Fruit fly (Drosophila melanogaster) whole organism, pupa: ENCODE data around the gene CG3071.

Experiments
- CG10348 ChIP-seq: fragments of 200-800 bp; sonication (Bioruptor generic); IDR thresholded peaks from 2 replicates; pipeline ENCODE4 v1.3.6; 2022; ENCODE audit warnings: missing biosample characterization, missing genetic modification characterization
- CG12605 ChIP-seq: fragments of 200-800 bp; sonication (Bioruptor generic); IDR thresholded peaks from 2 replicates; pipeline ENCODE4 v1.3.6; 2022; ENCODE audit warnings: missing biosample characterization, missing genetic modification characterization
- CG13204 ChIP-seq: fragments of 200-800 bp; sonication (Bioruptor generic); optimal IDR thresholded peaks from 2 replicates; lab custom pipeline; 2018; ENCODE audit warnings: missing biosample characterization, mild to moderate bottlenecking, missing genetic modification characterization, moderate library complexity
- CG14655 ChIP-seq: fragments of 200-800 bp; sonication (Bioruptor generic); optimal IDR thresholded peaks from 3 replicates; lab custom pipeline; 2017; ENCODE audit warnings: mild to moderate bottlenecking, missing biosample characterization, missing genetic modification reagents, missing genetic modification characterization
- CG15710 ChIP-seq: fragments of 200-800 bp; sonication (Bioruptor generic); optimal IDR thresholded peaks from 2 replicates; lab custom pipeline; 2018; ENCODE audit warnings: missing biosample characterization, mild to moderate bottlenecking, missing genetic modification characterization, moderate library complexity
- CG17806 ChIP-seq: fragments of 200-800 bp; sonication (Bioruptor generic); optimal IDR thresholded peaks from 2 replicates; lab custom pipeline; 2018; ENCODE audit warnings: missing biosample characterization, mild to moderate bottlenecking, missing genetic modification characterization, moderate library complexity
- CG32121 ChIP-seq: fragments of 200-800 bp; sonication (Bioruptor generic); IDR thresholded peaks from 2 replicates; pipeline ENCODE4 v1.3.6; 2022; ENCODE audit warnings: missing biosample characterization, missing genetic modification characterization
- CG34367 ChIP-seq: fragments of 200-800 bp; sonication (Bioruptor generic); optimal IDR thresholded peaks from 2 replicates; lab custom pipeline; 2018; ENCODE audit warnings: missing biosample characterization, mild to moderate bottlenecking, missing genetic modification characterization
- CG4496 ChIP-seq: fragments of 200-800 bp; sonication (Bioruptor generic); IDR thresholded peaks from 3 replicates; pipeline ENCODE4 v1.3.6; 2022; ENCODE audit warnings: missing biosample characterization, missing genetic modification characterization
- CG8159 ChIP-seq: fragments of 200-800 bp; sonication (Bioruptor generic); optimal IDR thresholded peaks from 3 replicates; lab custom pipeline; 2018; ENCODE audit warnings: missing biosample characterization, mild to moderate bottlenecking, missing genetic modification characterization, moderate library complexity
- CG8301 ChIP-seq: fragments of 200-800 bp; sonication (Bioruptor generic); optimal IDR thresholded peaks from 2 replicates; lab custom pipeline; 2018; ENCODE audit warnings: missing biosample characterization, mild to moderate bottlenecking, missing genetic modification characterization
- CG9948 ChIP-seq: fragments of 200-800 bp; sonication (Bioruptor generic); optimal IDR thresholded peaks from 2 replicates; lab custom pipeline; 2018; ENCODE audit warnings: missing biosample characterization, mild to moderate bottlenecking, missing genetic modification characterization, moderate library complexity
- D1 ChIP-seq: fragments of 200-800 bp; sonication (Bioruptor generic); optimal IDR thresholded peaks from 2 replicates; lab custom pipeline; 2018; ENCODE audit warnings: missing biosample characterization, mild to moderate bottlenecking, missing genetic modification characterization, moderate library complexity
- EcR ChIP-seq: fragments of 200-800 bp; sonication (Bioruptor generic); optimal IDR thresholded peaks from 3 replicates; lab custom pipeline; 2019; ENCODE audit warnings: missing biosample characterization, missing genetic modification characterization, mild to moderate bottlenecking, moderate library complexity, missing genetic modification reagents
- Ets98B ChIP-seq: fragments of 200-800 bp; sonication (Bioruptor generic); IDR thresholded peaks from 2 replicates; pipeline ENCODE4 v1.3.6; 2022; ENCODE audit warnings: missing biosample characterization, missing genetic modification characterization
- Pif1A ChIP-seq: fragments of 200-800 bp; sonication (Bioruptor generic); optimal IDR thresholded peaks from 3 replicates; lab custom pipeline; 2016; ENCODE audit warnings: missing biosample characterization, missing genetic modification characterization
- Pif1B ChIP-seq: fragments of 200-800 bp; sonication (Bioruptor generic); optimal IDR thresholded peaks from 3 replicates; lab custom pipeline; 2016; ENCODE audit warnings: missing biosample characterization, missing genetic modification characterization
- Snoo ChIP-seq: fragments of 200-800 bp; sonication (Bioruptor generic); optimal IDR thresholded peaks from 3 replicates; lab custom pipeline; 2017; ENCODE audit warnings: missing biosample characterization, mild to moderate bottlenecking, missing genetic modification characterization, inconsistent platforms
- fd96Ca ChIP-seq: fragments of 200-800 bp; sonication (Bioruptor generic); IDR thresholded peaks from 3 replicates; pipeline ENCODE4 v1.3.6; 2022; ENCODE audit warnings: missing biosample characterization, missing genetic modification characterization
- gl ChIP-seq: fragments of 200-800 bp; sonication (Bioruptor generic); optimal IDR thresholded peaks from 2 replicates; lab custom pipeline; 2018; ENCODE audit warnings: missing biosample characterization, mild to moderate bottlenecking, missing genetic modification characterization
- rn ChIP-seq: fragments of 200-800 bp; sonication (Bioruptor generic); IDR thresholded peaks from 2 replicates; pipeline ENCODE4 v1.3.6; 2022; ENCODE audit warnings: missing biosample characterization, missing genetic modification characterization

Gene CG3071

DNA sequence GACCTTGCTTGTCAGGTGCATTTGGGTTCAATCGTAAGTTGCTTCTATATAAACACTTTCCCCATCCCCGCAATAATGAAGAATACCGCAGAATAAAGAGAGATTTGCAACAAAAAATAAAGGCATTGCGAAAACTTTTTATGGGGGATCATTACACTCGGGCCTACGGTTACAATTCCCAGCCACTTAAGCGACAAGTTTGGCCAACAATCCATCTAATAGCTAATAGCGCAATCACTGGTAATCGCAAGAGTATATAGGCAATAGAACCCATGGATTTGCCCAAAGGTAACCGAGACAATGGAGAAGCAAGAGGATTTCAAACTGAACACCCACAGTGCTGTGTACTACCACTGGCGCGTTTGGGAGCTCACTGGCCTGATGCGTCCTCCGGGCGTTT lies 16.7 kb upstream of the CG3071 start, which contains the start of gene Or2a:
Or2a (plus strand) TSS at position 301 of the 400 bp plus-strand sequence.
- TF ChIP-seq CG17806 (tag; lab: Kevin White, UChicago), result no peak
- no peak for TF ChIP-seq Pif1A (GFP tag; lab: Kevin White, UChicago)
- no peak for TF ChIP-seq CG8159
- TF ChIP-seq D1, result no peak
- no peak for TF ChIP-seq fd96Ca (GFP tag; lab: Robert Waterston, UW)
- no peak for TF ChIP-seq CG15710 (tag; lab: Kevin White, UChicago)
- TF ChIP-seq rn, result no peak
- no peak for TF ChIP-seq Snoo
- no peak for TF ChIP-seq Pif1B (GFP tag; lab: Kevin White, UChicago)
- no peak for TF ChIP-seq CG9948 (tag; lab: Kevin White, UChicago)
- TF ChIP-seq gl, result no peak
- no peak for TF ChIP-seq CG13204 (GFP tag; lab: Kevin White, UChicago)
- TF ChIP-seq EcR (GFP tag; lab: Kevin White, UChicago), result no peak
- TF ChIP-seq, all 21 proteins: peak for 0

DNA sequence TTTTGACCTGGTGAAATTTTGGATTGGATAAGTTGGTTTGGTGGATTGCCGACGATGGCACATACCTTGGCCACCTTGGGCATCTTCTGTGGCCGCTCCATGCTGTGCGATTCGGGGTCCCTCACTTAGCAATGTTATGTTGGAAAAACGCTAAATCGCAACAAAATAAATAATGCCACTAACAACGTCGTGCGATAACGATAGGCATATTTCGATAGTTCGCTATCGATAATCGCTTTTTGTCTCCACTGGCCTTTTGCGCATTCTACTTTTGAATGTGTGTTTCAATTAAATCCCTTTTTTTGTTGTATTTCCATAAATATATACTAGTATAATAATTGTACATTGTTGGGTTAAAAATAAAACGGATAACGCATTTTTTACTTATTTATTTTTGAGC lies 12.9 kb upstream of the CG3071 start, which contains the start of gene crn:
crn (minus strand) TSS at position 221 of the 400 bp plus-strand sequence.
- TF ChIP-seq CG4496 (GFP tag; lab: Robert Waterston, UW) (no peak), rn (no peak), CG34367 (tag; lab: Kevin White, UChicago) (no peak), CG14655 (GFP tag; lab: Kevin White, UChicago) (no peak), D1 (no peak), Pif1A (GFP tag; lab: Kevin White, UChicago) (no peak), CG32121 (GFP tag; lab: Robert Waterston, UW) (no peak), Pif1B (GFP tag; lab: Kevin White, UChicago) (no peak), EcR (GFP tag; lab: Kevin White, UChicago) (no peak), CG12605 (GFP tag; lab: Robert Waterston, UW) (no peak), gl (no peak), Ets98B (GFP tag; lab: Robert Waterston, UW) (no peak), CG8159 (no peak), fd96Ca (GFP tag; lab: Robert Waterston, UW) (no peak), Snoo (no peak), CG10348 (GFP tag; lab: Robert Waterston, UW) (no peak), CG9948 (tag; lab: Kevin White, UChicago) (no peak)

DNA sequence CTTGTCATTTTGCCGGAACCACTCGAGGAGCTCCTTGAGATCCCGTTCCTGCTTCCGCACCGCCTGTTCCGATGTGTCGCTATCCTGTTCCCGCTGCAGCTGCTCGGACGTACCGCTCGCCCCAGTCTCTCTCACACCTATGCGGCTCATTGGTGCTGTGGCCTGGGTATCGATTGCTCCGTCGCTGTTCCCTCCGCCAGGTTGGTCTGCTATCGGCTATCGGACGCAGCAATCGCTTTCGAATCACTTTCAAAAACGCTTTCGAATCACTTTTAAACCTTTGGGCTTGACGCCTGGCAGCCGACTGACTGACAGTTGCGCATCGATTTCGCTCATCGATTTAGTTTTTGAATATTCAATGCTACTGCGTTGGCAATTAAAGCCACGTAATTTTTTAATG lies 10.9 kb upstream of the CG3071 start, which contains the start of gene CG3191:
CG3191 (minus strand) TSS at position 306 of the 400 bp plus-strand sequence.
- TF ChIP-seq CG13204 (GFP tag; lab: Kevin White, UChicago) (no peak), CG4496 (GFP tag; lab: Robert Waterston, UW) (0 out of 3 replicates have a peak, but pooled peaks have one; percentile 21)

DNA sequence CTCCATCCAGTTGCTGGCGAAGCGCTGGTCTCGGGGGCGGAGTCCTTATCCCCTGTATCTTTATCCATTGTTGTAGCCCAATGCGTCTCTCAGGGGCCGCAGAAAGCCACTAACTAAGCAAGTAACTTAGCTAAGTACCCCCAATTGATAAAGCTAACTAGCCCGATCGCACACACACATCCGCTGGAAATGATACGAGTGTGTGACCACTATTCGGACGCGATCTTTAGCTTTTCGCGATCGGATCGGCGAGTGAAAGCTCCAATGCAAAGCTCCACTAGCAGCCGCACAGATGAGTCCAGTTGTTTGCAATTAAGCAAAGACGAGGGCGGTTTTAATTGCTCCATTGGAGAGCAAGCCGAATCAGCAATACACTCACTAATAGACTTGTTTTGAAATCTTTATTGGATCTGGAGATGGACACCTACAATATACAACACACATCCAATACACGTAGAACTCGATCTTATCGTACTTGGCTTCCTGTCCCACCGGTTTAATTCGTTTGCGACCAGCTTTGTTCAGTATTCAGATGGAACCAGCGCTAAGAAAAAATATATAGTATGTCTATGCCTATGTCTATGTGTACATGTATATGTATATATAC lies 8.5 kb upstream of the CG3071 start, which contains the start of gene CG3091:
CG3091 (minus strand) TSS at position 178 of the 607 bp plus-strand sequence.
- TF ChIP-seq CG34367 (tag; lab: Kevin White, UChicago), result no peak
- no peak for TF ChIP-seq EcR (GFP tag; lab: Kevin White, UChicago)
- peak; percentile 70; the same call in 2 of the 3 replicates for TF ChIP-seq fd96Ca (GFP tag; lab: Robert Waterston, UW)
- peak; percentile 73 for TF ChIP-seq Ets98B (GFP tag; lab: Robert Waterston, UW)
- no peak for TF ChIP-seq CG13204 (GFP tag; lab: Kevin White, UChicago)
- no peak for TF ChIP-seq CG8159
- no peak for TF ChIP-seq gl
- peak; percentile 75 for TF ChIP-seq CG32121 (GFP tag; lab: Robert Waterston, UW)
- no peak for TF ChIP-seq rn
- peak; percentile 55; the same call in 1 of the 3 replicates for TF ChIP-seq CG4496 (GFP tag; lab: Robert Waterston, UW)
- TF ChIP-seq CG10348 (GFP tag; lab: Robert Waterston, UW), result no peak
- TF ChIP-seq CG8301, result no peak
- TF ChIP-seq CG9948 (tag; lab: Kevin White, UChicago), result no peak
- no peak for TF ChIP-seq Snoo

DNA sequence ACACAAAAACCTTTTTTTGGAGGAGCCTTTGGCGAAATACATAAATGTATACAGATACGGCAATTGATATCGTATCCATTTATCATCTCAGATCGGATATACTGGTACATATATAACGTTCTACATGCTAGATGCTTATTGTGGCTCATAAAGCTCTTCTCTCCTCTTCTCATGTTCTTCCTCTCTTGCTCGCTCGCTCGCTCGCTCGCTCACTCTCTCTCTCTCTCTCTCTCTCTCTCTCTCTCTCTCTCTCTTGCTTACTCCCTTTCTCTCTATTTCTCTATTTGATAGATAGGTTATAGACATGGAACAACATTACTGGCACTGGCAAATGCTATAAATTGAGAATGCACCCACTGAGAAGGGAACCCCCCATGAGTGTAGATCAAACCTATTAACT lies 7.6 kb upstream of the CG3071 start:
- TF ChIP-seq Ets98B (GFP tag; lab: Robert Waterston, UW), result peak; percentile 22; the same call in 1 of the 2 replicates
- peak; percentile 68 for TF ChIP-seq EcR (GFP tag; lab: Kevin White, UChicago)
- no peak for TF ChIP-seq gl
- TF ChIP-seq, all 21 proteins: peak for 2

DNA sequence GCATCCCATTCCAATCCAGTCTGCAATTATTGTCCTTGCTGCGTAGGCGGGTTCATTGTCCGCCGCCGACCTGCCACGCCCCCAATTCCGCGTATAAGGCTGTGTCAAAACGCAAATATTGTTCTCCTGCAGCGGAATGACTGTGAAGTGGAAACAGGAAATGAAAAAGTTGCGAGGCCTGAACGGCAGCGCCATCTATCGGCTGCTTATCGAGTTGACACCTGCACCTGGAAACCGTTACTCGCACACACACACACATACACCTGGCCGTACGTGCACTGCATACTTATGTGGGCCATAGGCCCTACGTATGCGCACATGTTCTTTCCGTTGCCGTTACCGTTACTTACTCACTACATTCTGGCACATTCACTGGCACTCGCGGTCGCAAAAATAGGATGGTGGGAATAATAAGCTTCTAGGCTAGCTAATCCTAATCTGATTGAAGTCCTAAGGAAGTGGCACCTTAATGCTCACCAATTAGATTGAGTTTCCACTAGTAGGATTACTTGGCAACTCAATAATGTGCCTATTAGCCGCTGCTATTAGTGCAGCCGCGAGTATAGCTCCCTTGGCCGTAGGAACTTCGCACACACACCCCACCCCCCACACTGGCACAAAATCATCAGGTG lies 3.9 kb upstream of the CG3071 start:
- TF ChIP-seq Pif1B (GFP tag; lab: Kevin White, UChicago) (no peak), Ets98B (GFP tag; lab: Robert Waterston, UW) (no peak), CG4496 (GFP tag; lab: Robert Waterston, UW) (peak; percentile 54; the same call in 2 of the 3 replicates), gl (no peak), CG34367 (tag; lab: Kevin White, UChicago) (no peak), CG12605 (GFP tag; lab: Robert Waterston, UW) (no peak), EcR (GFP tag; lab: Kevin White, UChicago) (no peak), CG9948 (tag; lab: Kevin White, UChicago) (peak; percentile 6), CG14655 (GFP tag; lab: Kevin White, UChicago) (no peak), CG8301 (peak; percentile 27), CG17806 (tag; lab: Kevin White, UChicago) (peak; percentile 25), CG32121 (GFP tag; lab: Robert Waterston, UW) (peak; percentile 41; the same call in 1 of the 2 replicates), CG15710 (tag; lab: Kevin White, UChicago) (peak; percentile 19), CG8159 (peak; percentile 39), fd96Ca (GFP tag; lab: Robert Waterston, UW) (peak; percentile 58; the same call in 1 of the 3 replicates), CG10348 (GFP tag; lab: Robert Waterston, UW) (no peak)
